Worm (Caenorhabditis elegans): ENCODE results near the gene ZK666.15.

DNA sequence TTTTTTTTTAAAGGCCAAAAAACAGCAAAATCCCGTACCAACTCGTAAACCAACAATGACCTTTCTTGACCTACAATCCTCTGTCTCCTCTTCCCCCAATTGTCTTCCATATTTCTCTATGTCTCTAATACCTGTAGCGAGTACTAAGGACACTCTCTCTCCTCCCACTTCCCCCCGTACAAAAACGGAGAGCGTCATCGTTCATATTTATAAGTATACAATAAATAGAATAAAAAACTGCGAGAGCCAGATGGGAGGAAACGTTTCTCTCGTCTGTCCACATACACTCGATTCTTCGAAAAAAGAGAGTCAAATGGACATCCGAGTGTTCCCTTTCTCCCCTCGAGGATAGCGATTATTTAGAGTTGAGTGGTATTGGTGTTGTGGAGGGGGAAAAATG, 17.9 kb downstream of the ZK666.15 start:
- TF ChIP-seq ztf-29 (GFP tag; IDR thresholded peaks at IDR 0.05) (no peak), flt-1 (GFP tag; IDR thresholded peaks at IDR 0.05) (no peak), T22C8.4 (GFP tag; IDR thresholded peaks at IDR 0.05) (no peak), ref-1 (GFP tag; conservative IDR thresholded peaks at IDR 0.05) (no peak), tab-1 (GFP tag; IDR thresholded peaks at IDR 0.05) (no peak), ztf-23 (GFP tag; IDR thresholded peaks at IDR 0.05) (no peak), cog-1 (tag; optimal IDR thresholded peaks at IDR 0.05) (no peak), klf-2 (GFP tag; conservative IDR thresholded peaks at IDR 0.05) (no peak), med-1 (GFP tag; optimal IDR thresholded peaks at IDR 0.05; ENCODE audit: insufficient read depth) (no peak)

Measured in whole organism, midembryonic.